Fruit fly (Drosophila melanogaster) whole organism, embryonic: Measurements from ENCODE around the gene CG17562.

ENCODE experiments used
- CG10267 ChIP-seq: fragments of 200-800 bp; sonication (Bioruptor generic); optimal IDR thresholded peaks from 2 replicates; lab custom pipeline; 2018; ENCODE audit warnings: missing biosample characterization, mild to moderate bottlenecking, missing genetic modification characterization, moderate library complexity
- CG10462 ChIP-seq: fragments of 200-800 bp; sonication (Bioruptor generic); optimal IDR thresholded peaks from 2 replicates; lab custom pipeline; 2016; ENCODE audit warnings: missing biosample characterization, missing genetic modification characterization
- CG10979 ChIP-seq: fragments of 200-800 bp; sonication (Bioruptor generic); optimal IDR thresholded peaks from 2 replicates; lab custom pipeline; 2018; ENCODE audit warnings: missing biosample characterization, mild to moderate bottlenecking, missing genetic modification characterization, moderate library complexity
- CG11085 ChIP-seq: fragments of 200-800 bp; sonication (Bioruptor generic); IDR thresholded peaks from 2 replicates; pipeline ENCODE4 v1.3.6; 2022; ENCODE audit warnings: missing biosample characterization, missing genetic modification characterization
- CG12155 ChIP-seq: fragments of 200-800 bp; sonication (Bioruptor generic); optimal IDR thresholded peaks from 3 replicates; lab custom pipeline; 2016; ENCODE audit warnings: missing biosample characterization, missing genetic modification characterization
- CG13424 ChIP-seq: fragments of 200-800 bp; sonication (Bioruptor generic); optimal IDR thresholded peaks from 2 replicates; lab custom pipeline; 2019; ENCODE audit warnings: missing biosample characterization, mild to moderate bottlenecking, missing genetic modification characterization, moderate library complexity
- CG14014 ChIP-seq: fragments of 200-800 bp; sonication (Bioruptor generic); IDR thresholded peaks from 2 replicates; pipeline ENCODE4 v1.3.6; 2022; ENCODE audit warnings: missing biosample characterization, missing genetic modification characterization
- CG14710 ChIP-seq: fragments of 200-800 bp; sonication (Bioruptor generic); optimal IDR thresholded peaks from 3 replicates; lab custom pipeline; 2019; ENCODE audit warnings: missing biosample characterization, mild to moderate bottlenecking, missing genetic modification characterization, moderate library complexity
- CG14965 ChIP-seq: fragments of 200-800 bp; sonication (Bioruptor generic); optimal IDR thresholded peaks from 2 replicates; lab custom pipeline; 2016; ENCODE audit warnings: missing biosample characterization, missing genetic modification characterization, borderline replicate concordance
- CG1603 ChIP-seq: fragments of 200-800 bp; sonication (Bioruptor generic); optimal IDR thresholded peaks from 2 replicates; lab custom pipeline; 2019; ENCODE audit warnings: missing biosample characterization, mild to moderate bottlenecking, missing genetic modification characterization, moderate library complexity
- CG16863 ChIP-seq: fragments of 200-800 bp; sonication (Bioruptor generic); optimal IDR thresholded peaks from 3 replicates; lab custom pipeline; 2016; ENCODE audit warnings: missing biosample characterization, missing genetic modification characterization
- CG17361 ChIP-seq: fragments of 200-800 bp; sonication (Bioruptor generic); IDR thresholded peaks from 3 replicates; pipeline ENCODE4 v1.3.6; 2022; ENCODE audit warnings: missing biosample characterization, missing genetic modification characterization
- CG32772 ChIP-seq: fragments of 200-800 bp; sonication (Bioruptor generic); IDR thresholded peaks from 2 replicates; pipeline ENCODE4 v1.3.6; 2022; ENCODE audit warnings: missing biosample characterization, missing genetic modification characterization
- CG34422 ChIP-seq: fragments of 200-800 bp; sonication (Bioruptor generic); IDR thresholded peaks from 3 replicates; pipeline ENCODE4 v1.3.6; 2022; ENCODE audit warnings: missing biosample characterization, missing genetic modification characterization
- CG4820 ChIP-seq: fragments of 200-800 bp; sonication (Bioruptor generic); optimal IDR thresholded peaks from 3 replicates; lab custom pipeline; 2016; ENCODE audit warnings: missing biosample characterization, missing genetic modification characterization
- CG5245 ChIP-seq: fragments of 200-800 bp; sonication (Bioruptor generic); optimal IDR thresholded peaks from 3 replicates; lab custom pipeline; 2016; ENCODE audit warnings: missing biosample characterization, missing genetic modification characterization
- CG7928 ChIP-seq: fragments of 200-800 bp; sonication (Bioruptor generic); optimal IDR thresholded peaks from 2 replicates; lab custom pipeline; 2017; ENCODE audit warnings: missing biosample characterization, mild to moderate bottlenecking, missing genetic modification characterization
- CG7963 ChIP-seq: fragments of 200-800 bp; sonication (Bioruptor generic); IDR thresholded peaks from 3 replicates; pipeline ENCODE4 v1.3.6; 2022; ENCODE audit warnings: missing biosample characterization, missing genetic modification characterization; ENCODE audit not compliant: partially characterized antibody
- CG9609 ChIP-seq: fragments of 200-800 bp; sonication (Bioruptor generic); optimal IDR thresholded peaks from 3 replicates; lab custom pipeline; 2016; ENCODE audit warnings: missing biosample characterization, missing genetic modification characterization
- CG9727 ChIP-seq: fragments of 200-800 bp; sonication (Bioruptor generic); optimal IDR thresholded peaks from 3 replicates; lab custom pipeline; 2017; ENCODE audit warnings: missing biosample characterization, mild to moderate bottlenecking, missing genetic modification characterization
- CoRest ChIP-seq: fragments of 200-800 bp; sonication (Bioruptor generic); optimal IDR thresholded peaks from 3 replicates; lab custom pipeline; 2018; ENCODE audit warnings: missing biosample characterization, mild to moderate bottlenecking, missing genetic modification characterization, moderate library complexity
- HHEX ChIP-seq: fragments of 200-800 bp; sonication (Bioruptor generic); optimal IDR thresholded peaks from 3 replicates; lab custom pipeline; 2017; ENCODE audit warnings: missing biosample characterization, mild to moderate bottlenecking, missing genetic modification characterization, missing genetic modification reagents
- HLH4C ChIP-seq: fragments of 200-800 bp; sonication (Bioruptor generic); IDR thresholded peaks from 3 replicates; pipeline ENCODE4 v1.3.6; 2022; ENCODE audit warnings: missing biosample characterization, missing genetic modification characterization; ENCODE audit not compliant: partially characterized antibody
- HLH54F ChIP-seq: fragments of 200-800 bp; sonication (Bioruptor generic); optimal IDR thresholded peaks from 3 replicates; lab custom pipeline; 2016; ENCODE audit warnings: missing biosample characterization, missing genetic modification characterization
- Hand ChIP-seq: fragments of 200-800 bp; sonication (Bioruptor generic); optimal IDR thresholded peaks from 2 replicates; lab custom pipeline; 2017; ENCODE audit warnings: mild to moderate bottlenecking, missing biosample characterization, missing genetic modification reagents, missing genetic modification characterization
- Oaz ChIP-seq: fragments of 200-800 bp; sonication (Bioruptor generic); IDR thresholded peaks from 2 replicates; pipeline ENCODE4 v1.3.6; 2022; ENCODE audit warnings: missing biosample characterization, missing genetic modification characterization
- Oli ChIP-seq: fragments of 200-800 bp; sonication (Bioruptor generic); optimal IDR thresholded peaks from 2 replicates; lab custom pipeline; 2018; ENCODE audit warnings: missing biosample characterization, mild to moderate bottlenecking, missing genetic modification characterization, moderate library complexity
- Optix ChIP-seq: fragments of 200-800 bp; sonication (Bioruptor generic); IDR thresholded peaks from 3 replicates; pipeline ENCODE4 v1.3.6; 2022; ENCODE audit warnings: missing biosample characterization, missing genetic modification characterization
- cg ChIP-seq: fragments of 200-800 bp; sonication (Bioruptor generic); optimal IDR thresholded peaks from 3 replicates; lab custom pipeline; 2019; ENCODE audit warnings: missing biosample characterization, mild to moderate bottlenecking, missing genetic modification characterization, moderate library complexity
- crol ChIP-seq: fragments of 200-800 bp; sonication (Bioruptor generic); IDR thresholded peaks from 2 replicates; pipeline ENCODE4 v1.3.6; 2022; ENCODE audit warnings: missing biosample characterization, missing genetic modification characterization
- da ChIP-seq: fragments of 200-800 bp; sonication (Bioruptor generic); optimal IDR thresholded peaks from 2 replicates; lab custom pipeline; 2016; ENCODE audit warnings: missing biosample characterization, missing genetic modification characterization
- dati ChIP-seq: fragments of 200-800 bp; sonication (Bioruptor generic); IDR thresholded peaks from 2 replicates; pipeline ENCODE4 v1.3.6; 2022; ENCODE audit warnings: missing biosample characterization, missing genetic modification characterization
- dmrt11E ChIP-seq: fragments of 200-800 bp; sonication (Bioruptor generic); optimal IDR thresholded peaks from 3 replicates; lab custom pipeline; 2018; ENCODE audit warnings: missing biosample characterization, mild to moderate bottlenecking, missing genetic modification characterization, moderate library complexity
- gem ChIP-seq: fragments of 200-800 bp; sonication (Bioruptor generic); optimal IDR thresholded peaks from 2 replicates; lab custom pipeline; 2019; ENCODE audit warnings: missing biosample characterization, mild to moderate bottlenecking, missing genetic modification characterization, moderate library complexity
- gsb ChIP-seq: fragments of 200-800 bp; sonication (Bioruptor generic); IDR thresholded peaks from 2 replicates; pipeline ENCODE4 v1.3.6; 2022; ENCODE audit warnings: missing biosample characterization, missing genetic modification characterization
- hbn ChIP-seq: fragments of 200-800 bp; sonication (Bioruptor generic); IDR thresholded peaks from 2 replicates; pipeline ENCODE4 v1.3.6; 2022; ENCODE audit warnings: missing biosample characterization, missing genetic modification characterization; ENCODE audit not compliant: partially characterized antibody
- hth ChIP-seq: fragments of >200 bp; optimal IDR thresholded peaks from 2 replicates; lab custom pipeline; 2017; ENCODE audit warnings: inconsistent platforms
- lola ChIP-seq, 3 experiments: fragments of >200 bp in 2 of 3; fragments of 200-800 bp in 1 of 3; sonication (Bioruptor generic) in 1 of 3; optimal IDR thresholded peaks; 2 replicates each; lab custom pipeline; 2017 to 2019; ENCODE audit warnings: missing biosample characterization in 3 of 3, missing genetic modification characterization in 3 of 3, mild to moderate bottlenecking in 1 of 3, moderate library complexity in 1 of 3
- luna ChIP-seq: fragments of 200-800 bp; sonication (Bioruptor generic); optimal IDR thresholded peaks from 2 replicates; lab custom pipeline; 2016; ENCODE audit warnings: missing biosample characterization, missing genetic modification characterization
- nerfin-2 ChIP-seq: fragments of 200-800 bp; sonication (Bioruptor generic); IDR thresholded peaks from 2 replicates; pipeline ENCODE4 v1.3.6; 2022; ENCODE audit warnings: missing biosample characterization, missing genetic modification characterization; ENCODE audit not compliant: partially characterized antibody
- oc ChIP-seq: fragments of 200-800 bp; sonication (Bioruptor generic); optimal IDR thresholded peaks from 2 replicates; lab custom pipeline; 2018; ENCODE audit warnings: missing biosample characterization, mild to moderate bottlenecking, missing genetic modification characterization, moderate library complexity
- pb ChIP-seq: fragments of 200-800 bp; sonication (Bioruptor generic); optimal IDR thresholded peaks from 3 replicates; lab custom pipeline; 2016; ENCODE audit warnings: missing biosample characterization, missing genetic modification characterization
- peb ChIP-seq: fragments of 200-800 bp; sonication (Bioruptor generic); IDR thresholded peaks from 2 replicates; pipeline ENCODE4 v1.3.6; 2022; ENCODE audit warnings: missing biosample characterization, missing genetic modification characterization
- prd ChIP-seq, 3 experiments: fragments of >200 bp in 2 of 3; fragments of 200-800 bp in 1 of 3; sonication (Bioruptor generic) in 1 of 3; optimal IDR thresholded peaks in 2 of 3; IDR thresholded peaks in 1 of 3; 2 replicates in 2 of 3; 3 replicates in 1 of 3; pipeline versions ENCODE4 v1.3.6 to Lab custom; 2017 to 2022; ENCODE audit warnings: missing biosample characterization in 1 of 3, missing genetic modification characterization in 1 of 3
- pum ChIP-seq: fragments of 200-800 bp; sonication (Bioruptor generic); optimal IDR thresholded peaks from 2 replicates; lab custom pipeline; 2016; ENCODE audit warnings: missing biosample characterization, missing genetic modification characterization
- sim ChIP-seq: fragments of 200-800 bp; sonication (Bioruptor generic); IDR thresholded peaks from 2 replicates; pipeline ENCODE4 v1.3.6; 2022; ENCODE audit warnings: missing biosample characterization, missing genetic modification characterization
- trem ChIP-seq: fragments of 200-800 bp; optimal IDR thresholded peaks from 3 replicates; lab custom pipeline; 2019; ENCODE audit warnings: missing biosample characterization, mild to moderate bottlenecking, missing genetic modification characterization, moderate library complexity
- vfl ChIP-seq: fragments of 200-800 bp; sonication (Bioruptor generic); optimal IDR thresholded peaks from 2 replicates; lab custom pipeline; 2016; ENCODE audit warnings: missing biosample characterization, missing genetic modification characterization
- zen ChIP-seq: fragments of 200-800 bp; sonication (Bioruptor generic); optimal IDR thresholded peaks from 3 replicates; lab custom pipeline; 2018; ENCODE audit warnings: missing biosample characterization, mild to moderate bottlenecking, missing genetic modification characterization, moderate library complexity
- zf30C ChIP-seq: fragments of 200-800 bp; sonication (Bioruptor generic); optimal IDR thresholded peaks from 3 replicates; lab custom pipeline; 2018; ENCODE audit warnings: missing biosample characterization, mild to moderate bottlenecking, missing genetic modification characterization

CG17562 gene

DNA sequence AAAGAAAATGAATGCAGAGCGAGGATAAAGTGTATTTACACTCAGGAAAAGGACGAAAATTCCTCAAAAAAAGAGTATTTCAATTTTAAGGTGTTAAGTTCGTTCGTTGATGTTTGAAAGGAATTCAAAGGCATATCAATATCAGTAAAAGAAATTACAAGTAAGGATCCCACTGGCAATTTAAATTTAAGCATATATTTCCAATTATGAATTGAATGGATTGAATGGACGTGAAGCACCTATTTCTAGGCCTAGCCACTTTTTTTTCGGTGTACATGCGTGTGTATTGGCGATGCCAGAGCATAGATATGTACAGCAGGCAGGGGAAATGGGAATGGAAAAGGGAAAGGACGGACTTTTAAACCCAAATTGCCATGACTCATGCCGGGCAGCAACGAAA is 15.5 kb downstream of the CG17562 start (continued):
- peak; percentile 32 for TF ChIP-seq CG10979
- TF ChIP-seq CG9727 (GFP tag; lab: Kevin White, UChicago), result peak; percentile 49
- TF ChIP-seq HLH54F (GFP tag; lab: Kevin White, UChicago), result peak; percentile 3
- TF ChIP-seq pb (GFP tag; lab: Kevin White, UChicago), result no peak
- TF ChIP-seq CoRest (tag; lab: Kevin White, UChicago), result peak; percentile 23
- no peak for TF ChIP-seq crol (GFP tag; lab: Robert Waterston, UW)
- TF ChIP-seq cg (GFP tag; lab: Kevin White, UChicago), result peak; percentile 48
- peak; percentile 5 for TF ChIP-seq CG16863
- TF ChIP-seq nerfin-2, result no peak
- peak; percentile 41; the same call in 1 of the 3 replicates for TF ChIP-seq CG17361
- no peak for TF ChIP-seq Oli (tag; lab: Kevin White, UChicago)
- no peak for TF ChIP-seq CG10462
- peak; percentile 22 for TF ChIP-seq pum (GFP tag; lab: Kevin White, UChicago)
- TF ChIP-seq hth (lab: Kevin White, UChicago), result no peak
- peak; percentile 80 for TF ChIP-seq zen
- TF ChIP-seq HLH4C (GFP tag; lab: Robert Waterston, UW), result no peak
- no peak for TF ChIP-seq prd (optimal IDR thresholded peaks at IDR 0.05; lab: Kevin White, UChicago)
- TF ChIP-seq prd (GFP tag; IDR thresholded peaks at IDR 0.05; lab: Robert Waterston, UW), result peak; percentile 54; the same call in 2 of the 3 replicates
- no peak for TF ChIP-seq dati
- no peak for TF ChIP-seq da (GFP tag; lab: Kevin White, UChicago)
- TF ChIP-seq gem, result peak; percentile 63
- TF ChIP-seq oc (tag; lab: Kevin White, UChicago), result no peak
- peak; percentile 98 for TF ChIP-seq zf30C (GFP tag; lab: Kevin White, UChicago)
- no peak for TF ChIP-seq vfl
- TF ChIP-seq CG14965, result no peak
- TF ChIP-seq CG34422 (GFP tag; lab: Robert Waterston, UW), result no peak
- no peak for TF ChIP-seq CG7963 (GFP tag; lab: Robert Waterston, UW)
- TF ChIP-seq dmrt11E (tag; lab: Kevin White, UChicago), result peak; percentile 73
- no peak for TF ChIP-seq CG5245 (GFP tag; lab: Kevin White, UChicago)
- TF ChIP-seq peb, result no peak
- TF ChIP-seq HHEX (GFP tag; lab: Kevin White, UChicago), result no peak
- peak; percentile 49 for TF ChIP-seq CG14710 (tag; lab: Kevin White, UChicago)
- peak; percentile 38 for TF ChIP-seq CG1603 (tag; lab: Kevin White, UChicago)
- TF ChIP-seq trem, result peak; percentile 17
- TF ChIP-seq Oaz (GFP tag; lab: Robert Waterston, UW), result no peak
- TF ChIP-seq gsb (GFP tag; lab: Robert Waterston, UW), result no peak
- peak; percentile 53 for TF ChIP-seq CG10267 (tag; lab: Kevin White, UChicago)
- no peak for TF ChIP-seq CG32772 (GFP tag; lab: Robert Waterston, UW)
- no peak for TF ChIP-seq CG14014 (GFP tag; lab: Robert Waterston, UW)
- TF ChIP-seq sim (GFP tag; lab: Robert Waterston, UW), result no peak
- no peak for TF ChIP-seq CG11085
- TF ChIP-seq lola (GFP tag; optimal IDR thresholded peaks at IDR 0.05; lab: Kevin White, UChicago), result peak in 1 of 3 experiments; percentile 68
- TF ChIP-seq hbn (GFP tag; lab: Robert Waterston, UW), result no peak
- TF ChIP-seq CG7928 (GFP tag; lab: Kevin White, UChicago), result no peak
- no peak for TF ChIP-seq CG4820 (GFP tag; lab: Kevin White, UChicago)
- no peak for TF ChIP-seq Hand
- peak; percentile 24 for TF ChIP-seq CG13424 (tag; lab: Kevin White, UChicago)
- TF ChIP-seq Optix (GFP tag; lab: Robert Waterston, UW), result no peak
- no peak for TF ChIP-seq CG12155 (GFP tag; lab: Kevin White, UChicago)
- no peak for TF ChIP-seq CG9609
- TF ChIP-seq luna (GFP tag; lab: Kevin White, UChicago), result no peak
